Fruit fly (Drosophila melanogaster) S2 (cell line): ENCODE measurements around the gene CG17344.

Experiments used
- CG8478 ChIP-seq: fragments of >200 bp; optimal IDR thresholded peaks from 2 replicates; lab custom pipeline; 2018
- CTCF ChIP-seq, 2 experiments: fragments of >200 bp; optimal IDR thresholded peaks; 2 replicates each; lab custom pipeline; 2018

DNA sequence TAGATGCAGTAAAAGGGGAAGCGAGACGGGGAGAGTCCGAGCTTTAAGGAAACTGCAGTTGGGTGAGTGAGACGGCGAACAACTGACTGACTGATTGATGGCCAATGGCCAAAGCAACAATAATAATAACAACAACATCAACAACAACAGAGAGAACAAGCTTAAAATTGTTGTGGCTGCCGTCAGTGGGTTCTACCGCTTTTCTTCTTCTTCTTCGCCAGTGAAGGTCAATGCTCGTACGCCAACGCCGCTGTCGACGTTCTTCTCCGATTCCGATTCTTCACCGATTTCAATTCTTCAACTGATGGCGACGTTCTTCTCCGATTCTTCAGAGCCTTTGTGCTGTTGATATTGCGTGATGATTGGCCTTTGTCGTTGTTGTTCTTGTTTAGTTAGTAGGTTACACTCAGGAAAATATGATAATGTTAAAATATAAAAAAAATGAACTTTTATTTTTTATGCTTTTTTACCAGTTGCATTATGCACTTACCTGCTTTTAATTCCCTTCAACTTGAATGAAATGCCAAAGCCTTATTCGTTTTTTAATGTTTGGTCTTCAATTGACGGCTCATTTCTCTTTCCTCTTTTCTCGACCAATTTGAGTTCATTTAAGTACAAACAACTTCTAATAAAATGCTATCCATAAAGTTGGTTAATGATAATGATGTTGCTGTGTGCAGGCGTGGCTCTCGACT, 40.5 kb downstream of the CG17344 start:
- TF ChIP-seq CTCF (optimal IDR thresholded peaks at IDR 0.05; lab: Kevin White, UChicago) (no peak), CG8478 (lab: Kevin White, UChicago) (no peak)
